Fruit fly (Drosophila melanogaster): ENCODE measurements around the gene sNPF.

Gene sNPF

DNA sequence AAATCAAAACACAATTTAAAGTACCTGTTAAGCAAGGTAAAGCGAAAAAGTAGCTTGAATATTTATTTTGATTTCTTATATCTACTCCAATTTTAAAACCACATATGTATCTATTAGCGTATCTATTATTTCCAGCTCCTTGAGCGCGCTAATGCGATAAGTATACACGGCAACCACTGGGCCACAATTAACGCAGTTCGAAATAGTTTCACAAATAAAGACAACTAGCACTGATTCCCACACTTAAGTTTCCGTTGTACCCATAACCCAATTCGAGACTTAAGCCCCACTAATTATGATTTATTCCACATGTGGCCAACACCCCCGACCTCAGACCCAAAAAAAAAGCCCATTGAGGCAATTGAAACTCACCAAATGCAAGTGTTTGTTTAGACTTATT is 11.3 kb upstream of the sNPF start (continued):
- TF ChIP-seq Hr51 (GFP tag; optimal IDR thresholded peaks at IDR 0.05) (no peak), fd64A (GFP tag; optimal IDR thresholded peaks at IDR 0.05) (peak; percentile 30), HLHmδ (GFP tag; optimal IDR thresholded peaks at IDR 0.05) (no peak), CG4404 (GFP tag; IDR thresholded peaks at IDR 0.05) (no peak), inv (GFP tag; IDR thresholded peaks at IDR 0.05; ENCODE audit: partially characterized antibody) (no peak), Awh (GFP tag; IDR thresholded peaks at IDR 0.05) (0 out of 2 replicates have a peak, but pooled peaks have one; percentile 51), CG1233 (GFP tag; optimal IDR thresholded peaks at IDR 0.05) (peak; percentile 19), NfI (GFP tag; optimal IDR thresholded peaks at IDR 0.05) (no peak), CG17359 (tag; optimal IDR thresholded peaks at IDR 0.05) (peak; percentile 6), dmrt99B (tag; optimal IDR thresholded peaks at IDR 0.05) (peak; percentile 30), CG8290 (GFP tag; optimal IDR thresholded peaks at IDR 0.05) (no peak), CG8290 (tag; optimal IDR thresholded peaks at IDR 0.05) (peak in 1 of 2 experiments; percentile 4), CG3407 (GFP tag; optimal IDR thresholded peaks at IDR 0.05) (peak; percentile 7), CG15601 (tag; optimal IDR thresholded peaks at IDR 0.05) (peak; percentile 47), ab (GFP tag; optimal IDR thresholded peaks at IDR 0.05) (no peak), HHEX (GFP tag; optimal IDR thresholded peaks at IDR 0.05) (peak; percentile 13), CG4707 (GFP tag; optimal IDR thresholded peaks at IDR 0.05) (peak; percentile 22), CG11504 (tag; optimal IDR thresholded peaks at IDR 0.05) (no peak), Poxn (GFP tag; IDR thresholded peaks at IDR 0.05) (no peak), CG2678 (tag; optimal IDR thresholded peaks at IDR 0.05) (peak; percentile 39), CG10654 (GFP tag; optimal IDR thresholded peaks at IDR 0.05) (no peak), ac (GFP tag; optimal IDR thresholded peaks at IDR 0.05) (no peak), CG12769 (tag; optimal IDR thresholded peaks at IDR 0.05) (no peak), CG10431 (GFP tag; optimal IDR thresholded peaks at IDR 0.05) (peak; percentile 15), hb (GFP tag; IDR thresholded peaks at IDR 0.05; ENCODE audit: partially characterized antibody) (no peak), CG7963 (GFP tag; IDR thresholded peaks at IDR 0.05; ENCODE audit: partially characterized antibody) (no peak), NC2β (GFP tag; optimal IDR thresholded peaks at IDR 0.05) (no peak), CG1603 (tag; optimal IDR thresholded peaks at IDR 0.05) (peak; percentile 11), jing (GFP tag; optimal IDR thresholded peaks at IDR 0.05) (no peak), Vsx1 (GFP tag; optimal IDR thresholded peaks at IDR 0.05) (peak; percentile 6), CG1832 (GFP tag; optimal IDR thresholded peaks at IDR 0.05) (no peak), BtbVII (GFP tag; optimal IDR thresholded peaks at IDR 0.05) (peak; percentile 19), MTF-1 (GFP tag; optimal IDR thresholded peaks at IDR 0.05; ENCODE audit: borderline replicate concordance) (peak; percentile 20), wek (GFP tag; optimal IDR thresholded peaks at IDR 0.05) (peak; percentile 55), seq (GFP tag; IDR thresholded peaks at IDR 0.05) (no peak), PHDP (tag; optimal IDR thresholded peaks at IDR 0.05) (peak; percentile 20), insv (GFP tag; optimal IDR thresholded peaks at IDR 0.05) (no peak), CG12071 (GFP tag; optimal IDR thresholded peaks at IDR 0.05) (peak; percentile 37), CG2875 (GFP tag; optimal IDR thresholded peaks at IDR 0.05) (peak; percentile 23), Dll (GFP tag; IDR thresholded peaks at IDR 0.05; ENCODE audit: partially characterized antibody) (no peak), stwl (tag; optimal IDR thresholded peaks at IDR 0.05) (no peak), CG34224 (GFP tag; IDR thresholded peaks at IDR 0.05; ENCODE audit: partially characterized antibody) (no peak), BEAF-32 (GFP tag; optimal IDR thresholded peaks at IDR 0.05) (no peak), CG6813 (GFP tag; optimal IDR thresholded peaks at IDR 0.05) (peak; percentile 1), bsh (GFP tag; optimal IDR thresholded peaks at IDR 0.05) (peak in 1 of 2 experiments; percentile 18), gcm2 (GFP tag; optimal IDR thresholded peaks at IDR 0.05) (no peak), C15 (GFP tag; IDR thresholded peaks at IDR 0.05) (no peak), gcm (GFP tag; optimal IDR thresholded peaks at IDR 0.05) (no peak), CG4328 (GFP tag; optimal IDR thresholded peaks at IDR 0.05) (peak; percentile 35)

All from whole organism, embryonic.